Worm (Caenorhabditis elegans): ENCODE measurements around the gene F11A5.18.

DNA sequence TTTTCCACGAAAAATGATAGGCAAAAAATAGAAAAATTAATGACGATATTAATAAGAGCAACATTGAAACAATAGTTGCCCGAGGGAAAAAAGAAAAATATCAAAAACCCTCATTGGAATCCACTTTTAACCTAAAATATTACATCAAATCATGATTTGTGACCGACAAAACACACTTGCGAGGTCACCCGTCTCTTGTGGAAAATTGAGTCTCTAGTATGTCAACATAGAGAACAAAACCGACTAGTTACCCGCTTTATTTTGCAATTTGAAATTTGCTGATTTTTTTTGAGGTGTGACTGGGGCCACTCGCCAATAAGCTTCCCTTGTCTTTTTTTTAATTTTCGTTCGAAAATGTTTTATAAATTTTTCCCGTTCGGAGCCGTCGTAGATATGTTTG lies 27.0 kb upstream of the F11A5.18 start, which contains the start of gene cyp-33D1:
- TF ChIP-seq aly-2 (tag; optimal IDR thresholded peaks at IDR 0.05) (no peak), nhr-77 (tag; optimal IDR thresholded peaks at IDR 0.05) (no peak), zip-4 (GFP tag; optimal IDR thresholded peaks at IDR 0.05) (no peak), mab-9 (GFP tag; IDR thresholded peaks at IDR 0.05) (no peak), vab-15 (tag; optimal IDR thresholded peaks at IDR 0.05) (no peak), ztf-11 (tag; optimal IDR thresholded peaks at IDR 0.05) (no peak), nhr-12 (tag; optimal IDR thresholded peaks at IDR 0.05) (no peak), pqm-1 (tag; optimal IDR thresholded peaks at IDR 0.05) (no peak), nhr-28 (tag; optimal IDR thresholded peaks at IDR 0.05) (no peak), blmp-1 (tag; optimal IDR thresholded peaks at IDR 0.05) (no peak), C16A3.4 (tag; optimal IDR thresholded peaks at IDR 0.05) (no peak), ets-5 (GFP tag; IDR thresholded peaks at IDR 0.05) (no peak), snpc-4 (tag; optimal IDR thresholded peaks at IDR 0.05) (no peak), ceh-63 (GFP tag; optimal IDR thresholded peaks at IDR 0.05) (no peak)

Measured in whole organism, L1 larva.